Fruit fly (Drosophila melanogaster): ENCODE results near the gene Gr63a.

Gene Gr63a

DNA sequence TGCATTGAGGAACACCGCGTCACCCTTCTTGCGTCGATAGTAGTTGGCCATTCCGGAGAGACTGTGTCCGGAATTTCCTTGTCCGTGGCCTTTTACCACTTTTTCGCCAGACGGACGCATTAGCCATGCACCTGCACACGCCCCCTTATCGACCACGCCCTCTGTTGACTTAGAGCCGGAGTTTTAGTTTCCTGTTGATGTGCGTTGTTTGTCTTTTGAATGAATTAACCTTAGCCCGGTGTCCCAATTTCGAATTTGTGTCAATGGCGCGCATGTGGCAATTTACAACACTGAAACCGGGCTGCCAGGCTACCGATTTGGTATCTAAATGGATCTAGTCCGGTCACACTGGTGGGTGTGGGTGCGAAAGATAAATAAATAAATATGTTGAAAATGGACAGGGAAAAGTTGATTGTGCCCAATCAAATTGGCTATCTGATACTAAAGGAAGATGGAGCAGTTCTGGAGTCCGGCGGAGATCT, at the start of gene Gr63a, which contains the start of gene Lamtor4:
Gene Gr63a, minus strand, starts transcription at position 51 of the 482 bp plus-strand sequence.
Gene Lamtor4, plus strand, starts transcription at position 348 of the 482 bp plus-strand sequence.
- no peak for TF ChIP-seq noc (tag; optimal IDR thresholded peaks at IDR 0.05)

DNA sequence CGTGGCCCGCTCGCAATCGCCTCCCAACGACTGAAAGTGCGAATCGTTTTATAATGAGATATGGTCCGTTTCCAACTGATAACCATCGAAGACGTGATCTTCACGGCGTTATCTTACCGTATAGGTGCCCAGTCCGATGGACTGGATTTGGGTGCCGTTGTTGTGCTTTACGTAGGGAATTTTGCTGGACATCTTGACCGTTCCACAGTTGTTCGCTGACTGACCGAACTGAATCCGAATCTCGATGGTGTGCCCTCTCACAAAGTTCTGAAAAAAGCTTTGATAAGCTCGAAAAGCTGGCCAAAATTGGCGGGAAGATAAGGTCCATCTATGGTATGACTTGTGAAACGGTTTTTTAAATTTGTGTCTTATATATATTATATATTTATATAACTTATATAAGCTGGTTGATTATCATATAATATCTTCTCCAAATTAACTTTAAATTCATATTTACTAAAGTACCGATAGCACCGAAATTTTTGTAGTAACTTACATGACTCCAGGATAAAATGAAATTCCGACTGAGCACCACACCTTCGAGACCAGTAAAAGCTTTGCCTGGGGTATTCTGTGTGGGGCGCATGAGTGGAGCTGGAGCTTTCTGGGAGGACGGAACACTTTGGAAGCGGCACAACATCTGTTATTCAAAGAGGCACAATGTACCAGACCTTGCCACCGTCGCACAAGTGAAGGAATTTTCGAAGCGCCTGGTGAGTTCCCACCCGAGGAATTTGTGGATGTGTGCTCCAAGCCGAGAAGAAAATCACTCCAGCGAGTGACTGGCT, 46.0 kb upstream of the Gr63a start, which contains the start of the genes CG10863 and CG14982:
Gene CG10863, minus strand, starts transcription at position 225 of the 788 bp plus-strand sequence.
Gene CG14982, plus strand, starts transcription at position 470 of the 788 bp plus-strand sequence.
- TF ChIP-seq noc (tag; optimal IDR thresholded peaks at IDR 0.05), result peak; percentile 80

- peak; percentile 77 for TF ChIP-seq noc (tag; optimal IDR thresholded peaks at IDR 0.05)
Measured at dm6 chr3L:3940075-3940819, 43.8 kb upstream of the Gr63a start, which contains the start of gene CG12766. Gene CG12766, minus strand, starts transcription at chr3L:3940125.

DNA sequence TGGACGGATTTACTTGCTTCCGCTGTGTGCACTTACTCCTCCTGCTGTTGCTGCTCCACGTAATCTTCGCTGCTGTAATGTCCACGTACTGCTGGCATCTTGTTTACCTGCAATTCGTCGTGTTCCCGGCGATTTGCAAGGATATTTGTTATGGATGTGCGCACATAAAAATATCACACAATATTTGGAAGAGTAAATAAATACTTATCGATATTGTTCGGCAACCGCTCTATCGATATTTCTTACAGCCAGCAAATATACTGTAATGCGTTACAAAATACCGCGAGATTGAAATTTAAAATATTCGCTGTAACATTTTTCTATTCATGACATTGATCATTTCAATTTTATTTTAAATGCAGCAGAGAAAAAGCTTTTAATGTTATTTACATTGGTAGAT, 41.4 kb upstream of the Gr63a start, which contains the start of gene CG10866:
Gene CG10866, minus strand, starts transcription at position 187 of the 400 bp plus-strand sequence.
- TF ChIP-seq noc (tag; optimal IDR thresholded peaks at IDR 0.05), result no peak

dm6 chr3L:3935567-3936207, 39.3 kb upstream of the Gr63a start, which contains the start of gene Eip63F-1:
Gene Eip63F-1, minus strand, starts transcription at chr3L:3935617.
- peak; percentile 81 for TF ChIP-seq noc (tag; optimal IDR thresholded peaks at IDR 0.05)

DNA sequence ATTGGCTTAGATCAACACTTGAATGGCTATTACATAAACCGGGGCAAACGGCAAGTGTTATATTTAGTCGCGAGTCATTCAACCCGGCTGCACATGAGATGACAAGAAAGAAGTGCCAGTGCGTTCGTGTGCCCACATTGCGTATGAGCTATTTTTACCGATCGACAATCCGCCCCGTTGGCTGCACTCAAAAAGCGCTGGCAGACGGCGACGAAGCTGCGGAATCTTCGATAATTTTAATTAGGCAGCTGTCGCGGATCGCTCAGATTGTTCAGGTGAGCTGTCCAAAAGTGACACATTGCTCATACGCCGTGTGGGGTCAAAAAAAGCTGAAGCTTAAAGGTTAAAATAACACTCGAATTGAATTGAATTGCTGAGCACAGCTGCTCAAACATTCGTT, 37.7 kb upstream of the Gr63a start:
- TF ChIP-seq noc (tag; optimal IDR thresholded peaks at IDR 0.05), result no peak

dm6 chr3L:3933599-3933998, 37.2 kb upstream of the Gr63a start:
- no peak for TF ChIP-seq noc (tag; optimal IDR thresholded peaks at IDR 0.05)

dm6 chr3L:3932742-3933289, 36.4 kb upstream of the Gr63a start:
- TF ChIP-seq noc (tag; optimal IDR thresholded peaks at IDR 0.05), result peak; percentile 31

- TF ChIP-seq noc (tag; optimal IDR thresholded peaks at IDR 0.05), result peak; percentile 23
Measured at dm6 chr3L:3931778-3932177, 35.4 kb upstream of the Gr63a start.

DNA sequence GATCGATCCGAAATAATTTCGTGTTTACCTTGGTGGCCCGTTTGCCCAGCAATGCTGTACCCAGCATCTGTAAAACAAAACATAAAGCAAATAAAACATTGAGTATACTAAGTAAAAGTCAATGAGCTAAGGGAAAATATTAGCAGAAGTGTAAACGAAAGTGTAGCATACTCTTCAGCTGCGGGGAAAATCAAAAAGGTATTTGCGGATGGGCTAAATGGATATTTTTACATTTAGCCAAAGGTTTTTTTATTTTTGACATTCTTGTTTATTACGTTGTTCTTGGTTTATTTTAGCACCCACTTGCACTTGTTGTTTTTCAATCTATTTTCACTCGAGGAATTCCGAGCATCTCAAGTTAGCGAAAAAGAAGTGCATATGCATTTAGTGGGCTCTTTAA, 34.5 kb upstream of the Gr63a start:
- no peak for TF ChIP-seq noc (tag; optimal IDR thresholded peaks at IDR 0.05)

DNA sequence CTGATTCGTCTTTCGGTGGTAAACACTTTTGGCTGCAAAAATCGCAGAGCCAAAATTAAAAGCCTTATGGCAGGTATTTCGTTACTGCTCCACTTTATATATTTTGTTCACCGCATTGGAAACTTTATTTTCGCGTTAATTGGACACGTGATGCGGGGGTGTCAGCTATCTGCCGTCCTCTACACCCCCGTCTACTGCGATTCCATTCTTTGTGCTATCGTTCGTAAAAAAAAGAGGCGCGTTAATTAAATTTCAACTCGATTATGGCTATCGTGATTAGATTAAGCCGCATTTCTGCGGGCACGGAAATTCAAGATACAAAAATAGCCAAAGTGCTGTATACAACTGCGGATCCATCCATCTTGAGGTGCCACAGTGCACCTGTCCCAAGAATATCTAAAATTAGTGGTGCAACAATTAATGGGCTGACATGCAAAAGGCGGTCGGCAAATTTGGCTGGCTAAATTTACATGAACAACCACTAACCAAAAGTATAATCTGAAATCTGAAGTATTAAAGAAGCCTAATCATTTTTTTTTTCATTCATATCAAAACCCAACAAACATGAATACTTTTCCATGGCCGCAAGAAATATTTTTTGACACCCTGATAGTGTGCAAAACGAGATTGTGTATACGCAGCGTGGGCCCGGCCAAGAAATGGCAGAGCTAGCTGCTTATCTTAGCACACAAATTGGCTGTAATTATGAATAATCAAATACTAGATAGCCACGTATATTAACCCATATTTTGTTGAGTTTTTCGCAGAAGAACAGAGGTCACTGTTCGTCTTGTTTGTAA, 33.8 kb upstream of the Gr63a start:
- TF ChIP-seq noc (tag; optimal IDR thresholded peaks at IDR 0.05), result peak; percentile 6

dm6 chr3L:3928943-3929785, 32.8 kb upstream of the Gr63a start:
- peak; percentile 62 for TF ChIP-seq noc (tag; optimal IDR thresholded peaks at IDR 0.05)

- peak; percentile 98 for TF ChIP-seq noc (tag; optimal IDR thresholded peaks at IDR 0.05)
Measured at dm6 chr3L:3928205-3928942, 32.0 kb upstream of the Gr63a start.
